Fruit fly (Drosophila melanogaster) whole organism, embryonic: Measurements from ENCODE around the gene CG1910.

Experiments
- Abd-B ChIP-seq: fragments of 200-800 bp; sonication (Bioruptor generic); optimal IDR thresholded peaks from 2 replicates; lab custom pipeline; 2018; ENCODE audit warnings: missing biosample characterization, mild to moderate bottlenecking, missing genetic modification characterization, moderate library complexity
- Ada2b ChIP-seq: fragments of 200-800 bp; sonication (Bioruptor generic); IDR thresholded peaks from 2 replicates; pipeline ENCODE4 v1.3.6; 2022; ENCODE audit warnings: missing biosample characterization, missing genetic modification characterization
- Adf1 ChIP-seq: fragments of 200-800 bp; sonication (Bioruptor generic); IDR thresholded peaks from 2 replicates; pipeline ENCODE4 v1.3.6; 2022; ENCODE audit warnings: missing biosample characterization, missing genetic modification characterization
- Aef1 ChIP-seq: fragments of 200-800 bp; sonication (Bioruptor generic); IDR thresholded peaks from 3 replicates; pipeline ENCODE4 v1.3.6; 2022; ENCODE audit warnings: missing biosample characterization, missing genetic modification characterization
- Antp ChIP-seq: fragments of 200-800 bp; sonication (Bioruptor generic); optimal IDR thresholded peaks from 3 replicates; lab custom pipeline; 2016; ENCODE audit warnings: missing biosample characterization, missing genetic modification characterization
- CG12391 ChIP-seq: fragments of 200-800 bp; sonication (Bioruptor generic); optimal IDR thresholded peaks from 3 replicates; lab custom pipeline; 2018; ENCODE audit warnings: missing biosample characterization, mild to moderate bottlenecking, missing genetic modification characterization, moderate library complexity
- CG14710 ChIP-seq: fragments of 200-800 bp; sonication (Bioruptor generic); optimal IDR thresholded peaks from 3 replicates; lab custom pipeline; 2019; ENCODE audit warnings: missing biosample characterization, mild to moderate bottlenecking, missing genetic modification characterization, moderate library complexity
- CG1647 ChIP-seq: fragments of 200-800 bp; sonication (Bioruptor generic); optimal IDR thresholded peaks from 3 replicates; lab custom pipeline; 2016; ENCODE audit warnings: missing biosample characterization, missing genetic modification characterization
- CG16813 ChIP-seq: fragments of 200-800 bp; sonication (Bioruptor generic); IDR thresholded peaks from 3 replicates; pipeline ENCODE4 v1.3.6; 2022; ENCODE audit warnings: missing biosample characterization, missing genetic modification characterization; ENCODE audit not compliant: partially characterized antibody
- CG16815 ChIP-seq: fragments of 200-800 bp; sonication (Bioruptor generic); optimal IDR thresholded peaks from 3 replicates; lab custom pipeline; 2017; ENCODE audit warnings: missing biosample characterization, mild to moderate bottlenecking, missing genetic modification characterization
- CG17361 ChIP-seq: fragments of 200-800 bp; sonication (Bioruptor generic); IDR thresholded peaks from 3 replicates; pipeline ENCODE4 v1.3.6; 2022; ENCODE audit warnings: missing biosample characterization, missing genetic modification characterization
- CG18262 ChIP-seq: fragments of 200-800 bp; optimal IDR thresholded peaks from 3 replicates; lab custom pipeline; 2019; ENCODE audit warnings: missing biosample characterization, mild to moderate bottlenecking, missing genetic modification characterization, moderate library complexity
- CG2712 ChIP-seq: fragments of 200-800 bp; optimal IDR thresholded peaks from 3 replicates; lab custom pipeline; 2019; ENCODE audit warnings: missing biosample characterization, mild to moderate bottlenecking, missing genetic modification characterization, moderate library complexity
- CG3407 ChIP-seq: fragments of 200-800 bp; sonication (Bioruptor generic); optimal IDR thresholded peaks from 2 replicates; lab custom pipeline; 2018; ENCODE audit warnings: missing biosample characterization, mild to moderate bottlenecking, missing genetic modification characterization
- CG3838 ChIP-seq: fragments of 200-800 bp; sonication (Bioruptor generic); optimal IDR thresholded peaks from 3 replicates; lab custom pipeline; 2016; ENCODE audit warnings: missing biosample characterization, missing genetic modification characterization
- CG4360 ChIP-seq: fragments of 200-800 bp; sonication (Bioruptor generic); IDR thresholded peaks from 2 replicates; pipeline ENCODE4 v1.3.6; 2022; ENCODE audit warnings: missing biosample characterization, missing genetic modification characterization
- CG4707 ChIP-seq: fragments of 200-800 bp; sonication (Bioruptor generic); optimal IDR thresholded peaks from 2 replicates; lab custom pipeline; 2018; ENCODE audit warnings: missing biosample characterization, mild to moderate bottlenecking, missing genetic modification characterization, moderate library complexity
- CG7357 ChIP-seq: fragments of 200-800 bp; sonication (Bioruptor generic); IDR thresholded peaks from 3 replicates; pipeline ENCODE4 v1.3.6; 2022; ENCODE audit warnings: missing biosample characterization, missing genetic modification characterization
- D ChIP-seq, 2 experiments: fragments of 200-800 bp in 1 of 2; fragments of >200 bp in 1 of 2; sonication (Bioruptor generic) in 1 of 2; optimal IDR thresholded peaks; 2 replicates in 1 of 2; 3 replicates in 1 of 2; lab custom pipeline; 2017; ENCODE audit warnings: mild to moderate bottlenecking in 1 of 2, missing biosample characterization in 1 of 2, missing genetic modification characterization in 1 of 2, missing genetic modification reagents in 1 of 2
- Drgx ChIP-seq: fragments of 200-800 bp; sonication (Bioruptor generic); IDR thresholded peaks from 2 replicates; pipeline ENCODE4 v1.3.6; 2022; ENCODE audit warnings: missing biosample characterization, missing genetic modification characterization
- Med ChIP-seq: fragments of 200-800 bp; sonication (Bioruptor generic); peaks from one replicate; lab custom pipeline; 2016; ENCODE audit warnings: missing biosample characterization, missing genetic modification characterization, mild to moderate bottlenecking, inconsistent platforms, moderate library complexity
- Pdp1 ChIP-seq, 2 experiments: fragments of 200-800 bp; sonication (Bioruptor generic); optimal IDR thresholded peaks; 3 replicates each; lab custom pipeline; 2016; ENCODE audit warnings: missing biosample characterization in 2 of 2, missing genetic modification characterization in 2 of 2, mild to moderate bottlenecking in 1 of 2, moderate library complexity in 1 of 2
- Usf ChIP-seq: fragments of 200-800 bp; sonication (Bioruptor generic); optimal IDR thresholded peaks from 2 replicates; lab custom pipeline; 2017; ENCODE audit warnings: missing genotype, missing biosample characterization, missing genetic modification characterization
- Xrp1 ChIP-seq: fragments of 200-800 bp; sonication (Bioruptor generic); IDR thresholded peaks from 2 replicates; pipeline ENCODE4 v1.3.6; 2022; ENCODE audit warnings: missing biosample characterization, missing genetic modification characterization
- bsh ChIP-seq, 2 experiments: fragments of 200-800 bp; sonication (Bioruptor generic); optimal IDR thresholded peaks; 2 replicates each; lab custom pipeline; 2017 to 2018; ENCODE audit warnings: mild to moderate bottlenecking in 2 of 2, missing biosample characterization in 2 of 2, missing genetic modification characterization in 2 of 2, moderate library complexity in 1 of 2
- corto ChIP-seq: fragments of 200-800 bp; sonication (Bioruptor generic); optimal IDR thresholded peaks from 2 replicates; lab custom pipeline; 2016; ENCODE audit warnings: missing biosample characterization, mild to moderate bottlenecking, missing genetic modification characterization, moderate library complexity
- dmrt11E ChIP-seq: fragments of 200-800 bp; sonication (Bioruptor generic); optimal IDR thresholded peaks from 3 replicates; lab custom pipeline; 2018; ENCODE audit warnings: missing biosample characterization, mild to moderate bottlenecking, missing genetic modification characterization, moderate library complexity
- dmrt99B ChIP-seq: fragments of 200-800 bp; sonication (Bioruptor generic); optimal IDR thresholded peaks from 2 replicates; lab custom pipeline; 2018; ENCODE audit warnings: missing biosample characterization, mild to moderate bottlenecking, missing genetic modification characterization, moderate library complexity
- dpn ChIP-seq, 2 experiments: fragments of 200-800 bp; sonication (Bioruptor generic); optimal IDR thresholded peaks; 3 replicates each; lab custom pipeline; 2016; ENCODE audit warnings: missing biosample characterization in 2 of 2, missing genetic modification characterization in 2 of 2
- hb ChIP-seq: fragments of 200-800 bp; sonication (Bioruptor generic); IDR thresholded peaks from 3 replicates; pipeline ENCODE4 v1.3.6; 2022; ENCODE audit warnings: missing biosample characterization, missing genetic modification characterization; ENCODE audit not compliant: partially characterized antibody
- inv ChIP-seq: fragments of 200-800 bp; sonication (Bioruptor generic); IDR thresholded peaks from 2 replicates; pipeline ENCODE4 v1.3.6; 2022; ENCODE audit warnings: missing biosample characterization, missing genetic modification characterization; ENCODE audit not compliant: partially characterized antibody
- lola ChIP-seq, 3 experiments: fragments of >200 bp in 2 of 3; fragments of 200-800 bp in 1 of 3; sonication (Bioruptor generic) in 1 of 3; optimal IDR thresholded peaks; 2 replicates each; lab custom pipeline; 2017 to 2019; ENCODE audit warnings: missing biosample characterization in 3 of 3, missing genetic modification characterization in 3 of 3, mild to moderate bottlenecking in 1 of 3, moderate library complexity in 1 of 3
- nerfin-1 ChIP-seq: fragments of 200-800 bp; sonication (Bioruptor generic); optimal IDR thresholded peaks from 3 replicates; lab custom pipeline; 2019; ENCODE audit warnings: missing biosample characterization, mild to moderate bottlenecking, missing genetic modification characterization, moderate library complexity
- nom ChIP-seq: fragments of 200-800 bp; sonication (Bioruptor generic); optimal IDR thresholded peaks from 2 replicates; lab custom pipeline; 2017; ENCODE audit warnings: missing biosample characterization, missing genetic modification characterization, mild to moderate bottlenecking, moderate library complexity, missing genetic modification reagents
- pfk ChIP-seq: fragments of 200-800 bp; sonication (Bioruptor generic); optimal IDR thresholded peaks from 2 replicates; lab custom pipeline; 2018; ENCODE audit warnings: missing biosample characterization, mild to moderate bottlenecking, missing genetic modification characterization, moderate library complexity
- pnt ChIP-seq: fragments of 200-800 bp; sonication (Bioruptor generic); optimal IDR thresholded peaks from 3 replicates; lab custom pipeline; 2016; ENCODE audit warnings: missing biosample characterization, missing genetic modification characterization
- prd ChIP-seq, 3 experiments: fragments of >200 bp in 2 of 3; fragments of 200-800 bp in 1 of 3; sonication (Bioruptor generic) in 1 of 3; optimal IDR thresholded peaks in 2 of 3; IDR thresholded peaks in 1 of 3; 2 replicates in 2 of 3; 3 replicates in 1 of 3; pipeline versions ENCODE4 v1.3.6 to Lab custom; 2017 to 2022; ENCODE audit warnings: missing biosample characterization in 1 of 3, missing genetic modification characterization in 1 of 3
- sc ChIP-seq, 3 experiments: fragments of >200 bp in 2 of 3; fragments of 200-800 bp in 1 of 3; sonication (Bioruptor generic) in 1 of 3; optimal IDR thresholded peaks; 2 replicates in 2 of 3; 3 replicates in 1 of 3; lab custom pipeline; 2017; ENCODE audit warnings: mild to moderate bottlenecking in 1 of 3, missing biosample characterization in 1 of 3, missing genetic modification characterization in 1 of 3, missing genetic modification reagents in 1 of 3
- sens ChIP-seq: fragments of 200-800 bp; sonication (Bioruptor generic); peaks from one replicate; lab custom pipeline; 2016; ENCODE audit warnings: missing biosample characterization, missing genetic modification characterization
- seq ChIP-seq: fragments of 200-800 bp; sonication (Bioruptor generic); IDR thresholded peaks from 2 replicates; pipeline ENCODE4 v1.3.6; 2022; ENCODE audit warnings: missing biosample characterization, missing genetic modification characterization
- shn ChIP-seq: fragments of 200-800 bp; sonication (Bioruptor generic); optimal IDR thresholded peaks from 3 replicates; lab custom pipeline; 2016; ENCODE audit warnings: missing biosample characterization, missing genetic modification characterization
- unc-4 ChIP-seq: fragments of 200-800 bp; sonication (Bioruptor generic); IDR thresholded peaks from 2 replicates; pipeline ENCODE4 v1.3.6; 2022; ENCODE audit warnings: missing biosample characterization, missing genetic modification characterization; ENCODE audit not compliant: partially characterized antibody

Gene CG1910

DNA sequence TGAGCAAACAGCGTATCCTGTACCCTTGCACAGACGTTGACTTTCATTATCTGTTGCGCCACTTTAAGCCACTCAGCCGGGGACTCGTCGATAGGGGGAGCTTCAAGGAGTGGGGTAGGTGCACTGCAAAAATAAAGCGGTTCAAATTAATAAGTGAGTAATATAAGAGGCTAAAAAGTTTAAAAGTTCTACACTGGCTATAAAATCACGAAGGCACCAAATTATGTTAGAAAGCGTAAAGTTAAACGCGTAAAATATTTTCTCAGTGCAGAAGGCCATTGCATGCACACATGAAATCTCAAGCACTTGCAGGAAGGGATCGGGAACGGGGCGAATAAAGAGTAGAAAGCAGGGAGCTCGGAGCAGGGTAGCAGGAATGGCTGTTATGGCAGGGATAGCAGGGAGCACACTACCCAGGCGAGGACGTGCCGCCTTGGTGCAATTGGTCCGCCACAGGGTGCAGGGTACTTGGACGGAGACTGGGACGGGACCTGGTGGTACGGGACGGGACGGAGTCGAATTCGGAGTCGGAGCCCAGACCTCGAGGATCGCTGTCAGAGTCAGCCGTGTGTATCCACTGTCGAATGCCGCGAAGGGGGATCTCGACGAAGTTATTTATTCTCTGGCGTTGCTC, 49.2 kb upstream of the CG1910 start (continued):
- TF ChIP-seq Pdp1 (GFP tag; optimal IDR thresholded peaks at IDR 0.05; lab: Kevin White, UChicago) (no peak), CG12391 (tag; lab: Kevin White, UChicago) (peak; percentile 23), corto (peak; percentile 91), CG18262 (peak; percentile 45), D (optimal IDR thresholded peaks at IDR 0.05; lab: Kevin White, UChicago) (no peak), D (GFP tag; optimal IDR thresholded peaks at IDR 0.05; lab: Kevin White, UChicago) (peak; percentile 26), CG17361 (GFP tag; lab: Robert Waterston, UW) (0 out of 3 replicates have a peak, but pooled peaks have one; percentile 22), dmrt99B (tag; lab: Kevin White, UChicago) (no peak), CG14710 (tag; lab: Kevin White, UChicago) (peak; percentile 10), Antp (peak; percentile 0), sens (peak; percentile 73), nom (peak; percentile 79), lola (GFP tag; optimal IDR thresholded peaks at IDR 0.05; lab: Kevin White, UChicago) (peak in 1 of 3 experiments; percentile 32)
- TF ChIP-seq, all 482 proteins: peak for 38

DNA sequence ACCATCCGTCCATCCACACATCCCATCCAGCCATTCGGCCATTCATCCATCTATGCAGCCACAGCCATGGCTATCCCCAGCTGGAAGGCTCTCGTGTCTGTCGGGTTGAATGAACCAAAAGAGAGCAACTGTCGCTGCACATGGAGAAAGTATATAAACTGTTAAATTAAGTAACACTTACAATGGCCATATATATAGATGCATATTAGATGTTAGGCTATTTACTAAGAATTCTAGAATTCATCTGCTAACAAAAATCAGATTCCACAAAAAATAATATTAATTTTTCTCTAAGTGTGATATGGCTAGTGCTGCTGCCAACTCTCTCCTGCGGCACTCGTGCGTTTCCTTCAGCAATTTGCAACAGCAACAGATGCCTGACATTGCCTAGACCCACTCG, 47.2 kb upstream of the CG1910 start:
- TF ChIP-seq Abd-B (GFP tag; lab: Kevin White, UChicago): no peak
- no peak for TF ChIP-seq Adf1 (GFP tag; lab: Robert Waterston, UW)
- peak; percentile 17; the same call in 1 of the 2 replicates for TF ChIP-seq Xrp1
- no peak for TF ChIP-seq inv (GFP tag; lab: Robert Waterston, UW)
- no peak for TF ChIP-seq unc-4 (GFP tag; lab: Robert Waterston, UW)
- TF ChIP-seq seq: no peak
- no peak for TF ChIP-seq Aef1 (GFP tag; lab: Robert Waterston, UW)
- TF ChIP-seq shn: no peak
- no peak for TF ChIP-seq Usf
- no peak for TF ChIP-seq hb (GFP tag; lab: Robert Waterston, UW)
- TF ChIP-seq bsh (GFP tag; optimal IDR thresholded peaks at IDR 0.05; lab: Kevin White, UChicago): peak in 1 of 2 experiments; percentile 68
- TF ChIP-seq dmrt11E (tag; lab: Kevin White, UChicago): peak; percentile 41
- TF ChIP-seq CG2712 (tag; lab: Kevin White, UChicago): peak; percentile 3
- TF ChIP-seq CG3407 (GFP tag; lab: Kevin White, UChicago): no peak
- TF ChIP-seq CG4707 (GFP tag; lab: Kevin White, UChicago): no peak
- TF ChIP-seq dpn (GFP tag; optimal IDR thresholded peaks at IDR 0.05; lab: Kevin White, UChicago): no peak
- TF ChIP-seq CG16815 (GFP tag; lab: Kevin White, UChicago): no peak
- no peak for TF ChIP-seq pfk (GFP tag; lab: Kevin White, UChicago)
- no peak for TF ChIP-seq nerfin-1
- TF ChIP-seq prd (optimal IDR thresholded peaks at IDR 0.05; lab: Kevin White, UChicago): no peak
- TF ChIP-seq prd (GFP tag; IDR thresholded peaks at IDR 0.05; lab: Robert Waterston, UW): peak; percentile 19; the same call in 1 of the 3 replicates
- TF ChIP-seq CG3838 (GFP tag; lab: Kevin White, UChicago): no peak
- no peak for TF ChIP-seq CG7357 (GFP tag; lab: Robert Waterston, UW)
- TF ChIP-seq Drgx (GFP tag; lab: Robert Waterston, UW): peak; percentile 73
- no peak for TF ChIP-seq Ada2b (GFP tag; lab: Robert Waterston, UW)
- no peak for TF ChIP-seq sc (optimal IDR thresholded peaks at IDR 0.05; lab: Kevin White, UChicago)
- TF ChIP-seq sc (GFP tag; optimal IDR thresholded peaks at IDR 0.05; lab: Kevin White, UChicago): no peak
- peak; percentile 10 for TF ChIP-seq Med (GFP tag; lab: Kevin White, UChicago)
- TF ChIP-seq pnt (GFP tag; lab: Kevin White, UChicago): no peak
- TF ChIP-seq CG1647 (GFP tag; lab: Kevin White, UChicago): no peak
- TF ChIP-seq CG16813 (GFP tag; lab: Robert Waterston, UW): 0 out of 3 replicates have a peak, but pooled peaks have one; percentile 2
- TF ChIP-seq CG4360 (GFP tag; lab: Robert Waterston, UW): no peak
